Worm (Caenorhabditis elegans) whole organism, L2 larva: ENCODE measurements around the gene col-96.
A peak's percentile ranks its signal among the peaks of the same experiment; 100 is the strongest.

Experiments used
- C34F6.9 ChIP-seq: fragments of 150-350 bp; optimal IDR thresholded peaks from 2 replicates; lab custom pipeline; 2014; ENCODE audit warnings: missing biosample characterization, missing genetic modification characterization
- F13H6.1 ChIP-seq: sonication (generic microtip); optimal IDR thresholded peaks from 2 replicates; lab custom pipeline; 2016; ENCODE audit warnings: missing genetic modification characterization, missing compliant biosample characterization
- Y55F3AM.14 ChIP-seq: fragments of 200-800 bp; sonication (Bioruptor generic); optimal IDR thresholded peaks from 2 replicates; lab custom pipeline; 2018; ENCODE audit warnings: mild to moderate bottlenecking, missing genetic modification characterization, missing compliant biosample characterization
- aly-2 ChIP-seq: fragments of 150-350 bp; optimal IDR thresholded peaks from 2 replicates; lab custom pipeline; 2014; ENCODE audit warnings: missing biosample characterization, missing genetic modification characterization
- blmp-1 ChIP-seq: sonication (generic microtip); optimal IDR thresholded peaks from 2 replicates; lab custom pipeline; 2017; ENCODE audit warnings: missing genetic modification characterization, mild to moderate bottlenecking, missing compliant biosample characterization, antibody characterized with exemption, moderate library complexity; ENCODE audit not compliant: insufficient read depth
- ceh-16 ChIP-seq: fragments of 150-350 bp; optimal IDR thresholded peaks from 2 replicates; lab custom pipeline; 2014; ENCODE audit warnings: missing biosample characterization, missing genetic modification characterization
- crh-2 ChIP-seq: sonication (generic microtip); optimal IDR thresholded peaks from 2 replicates; lab custom pipeline; 2017; ENCODE audit warnings: missing biosample characterization, missing genetic modification characterization
- egl-27 ChIP-seq: sonication (generic microtip); optimal IDR thresholded peaks from 3 replicates; lab custom pipeline; 2017; ENCODE audit warnings: missing biosample characterization, missing genetic modification reagents, missing genetic modification characterization
- elt-3 ChIP-seq: sonication (generic microtip); optimal IDR thresholded peaks from 2 replicates; lab custom pipeline; 2017; ENCODE audit warnings: missing biosample characterization, missing genetic modification characterization
- fos-1 ChIP-seq: fragments of 150-350 bp; optimal IDR thresholded peaks from 2 replicates; lab custom pipeline; 2014; ENCODE audit warnings: missing biosample characterization, missing genetic modification characterization
- gmeb-1 ChIP-seq: fragments of 150-350 bp; optimal IDR thresholded peaks from 2 replicates; lab custom pipeline; 2014; ENCODE audit warnings: missing biosample characterization, missing genetic modification characterization
- lin-11 ChIP-seq: fragments of 150-350 bp; sonication (generic microtip); optimal IDR thresholded peaks from 2 replicates; lab custom pipeline; 2014; ENCODE audit warnings: missing biosample characterization, missing genetic modification characterization, inconsistent platforms, mixed read lengths
- lin-13 ChIP-seq: fragments of 150-350 bp; optimal IDR thresholded peaks from 2 replicates; lab custom pipeline; 2014; ENCODE audit warnings: missing biosample characterization, missing genetic modification reagents, missing genetic modification characterization
- lsy-2 ChIP-seq, 2 experiments: fragments of 150-350 bp in 1 of 2; sonication (generic microtip) in 1 of 2; optimal IDR thresholded peaks; 2 replicates each; lab custom pipeline; 2014 to 2017; ENCODE audit warnings: missing biosample characterization in 2 of 2, missing genetic modification characterization in 2 of 2
- mab-5 ChIP-seq: fragments of 150-350 bp; optimal IDR thresholded peaks from 2 replicates; lab custom pipeline; 2014; ENCODE audit warnings: missing biosample characterization, missing genetic modification characterization
- mbf-1 ChIP-seq: sonication (generic microtip); optimal IDR thresholded peaks from 2 replicates; lab custom pipeline; 2017; ENCODE audit warnings: missing biosample characterization, missing genetic modification characterization
- mdl-1 ChIP-seq, 2 experiments: fragments of 150-350 bp in 1 of 2; sonication (generic microtip) in 1 of 2; optimal IDR thresholded peaks; 2 replicates each; lab custom pipeline; 2017; ENCODE audit warnings: missing biosample characterization in 2 of 2, missing genetic modification characterization in 2 of 2
- nhr-10 ChIP-seq: sonication (generic microtip); optimal IDR thresholded peaks from 2 replicates; lab custom pipeline; 2017; ENCODE audit warnings: missing biosample characterization, missing genetic modification characterization
- nhr-11 ChIP-seq: fragments of 150-350 bp; optimal IDR thresholded peaks from 2 replicates; lab custom pipeline; 2014; ENCODE audit warnings: missing biosample characterization, missing genetic modification characterization
- nhr-129 ChIP-seq: fragments of 150-350 bp; optimal IDR thresholded peaks from 2 replicates; lab custom pipeline; 2014; ENCODE audit warnings: missing biosample characterization, missing genetic modification characterization
- nhr-23 ChIP-seq: fragments of 150-350 bp; optimal IDR thresholded peaks from 2 replicates; lab custom pipeline; 2014; ENCODE audit warnings: missing biosample characterization, missing genetic modification reagents, missing genetic modification characterization
- nhr-25 ChIP-seq: fragments of 150-350 bp; sonication (generic microtip); optimal IDR thresholded peaks from 3 replicates; lab custom pipeline; 2014; ENCODE audit warnings: missing biosample characterization, missing genetic modification characterization
- nhr-6 ChIP-seq: fragments of 150-350 bp; optimal IDR thresholded peaks from 2 replicates; lab custom pipeline; 2014; ENCODE audit warnings: missing biosample characterization, missing genetic modification characterization
- nhr-77 ChIP-seq: fragments of 150-350 bp; optimal IDR thresholded peaks from 2 replicates; lab custom pipeline; 2014; ENCODE audit warnings: missing biosample characterization, missing genetic modification characterization
- peb-1 ChIP-seq: fragments of 150-350 bp; optimal IDR thresholded peaks from 2 replicates; lab custom pipeline; 2014; ENCODE audit warnings: missing biosample characterization, missing genetic modification characterization
- sem-4 ChIP-seq: fragments of 150-350 bp; optimal IDR thresholded peaks from 2 replicates; lab custom pipeline; 2014; ENCODE audit warnings: missing biosample characterization, missing genetic modification reagents, missing genetic modification characterization
- skn-1 ChIP-seq: sonication (generic microtip); optimal IDR thresholded peaks from 2 replicates; lab custom pipeline; 2017; ENCODE audit warnings: missing biosample characterization, missing genetic modification characterization
- sma-3 ChIP-seq: sonication (generic microtip); optimal IDR thresholded peaks from 2 replicates; lab custom pipeline; 2016; ENCODE audit warnings: missing genetic modification reagents, missing genetic modification characterization, missing compliant biosample characterization
- snpc-4 ChIP-seq: fragments of 150-350 bp; optimal IDR thresholded peaks from 2 replicates; lab custom pipeline; 2014; ENCODE audit warnings: missing biosample characterization, missing genetic modification characterization
- unc-39 ChIP-seq: fragments of 150-350 bp; optimal IDR thresholded peaks from 2 replicates; lab custom pipeline; 2014; ENCODE audit warnings: missing biosample characterization, missing genetic modification characterization
- unc-55 ChIP-seq: fragments of 150-350 bp; sonication (generic microtip); optimal IDR thresholded peaks from 3 replicates; lab custom pipeline; 2014; ENCODE audit warnings: missing biosample characterization, missing genetic modification reagents, missing genetic modification characterization
- zag-1 ChIP-seq: fragments of 150-350 bp; optimal IDR thresholded peaks from 2 replicates; lab custom pipeline; 2014; ENCODE audit warnings: missing biosample characterization, missing genetic modification characterization
- ztf-1 ChIP-seq: fragments of 200-800 bp; sonication (Bioruptor generic); conservative IDR thresholded peaks from 2 replicates; pipeline ENCODE4 v1.3.6; 2022; ENCODE audit warnings: missing genetic modification characterization, missing compliant biosample characterization
- ztf-11 ChIP-seq: sonication (generic microtip); optimal IDR thresholded peaks from 2 replicates; lab custom pipeline; 2017; ENCODE audit warnings: missing biosample characterization, missing genetic modification characterization

The col-96 gene

ce11 chrIII:11719400-11719875 is 12.9 kb upstream of the col-96 start, which contains the start of the genes elb-1 and Y41C4A.11:
Gene elb-1, minus strand, starts transcription at chrIII:11719450.
Gene Y41C4A.11, plus strand, starts transcription at chrIII:11719860.
- TF ChIP-seq skn-1 (tag; lab: Kevin White, UChicago) (no peak), nhr-129 (tag; lab: Kevin White, UChicago) (peak; percentile 56), lin-13 (GFP tag; lab: Kevin White, UChicago) (peak; percentile 45), nhr-23 (tag; lab: Kevin White, UChicago) (no peak), ceh-16 (tag; lab: Kevin White, UChicago) (no peak), snpc-4 (tag; lab: Kevin White, UChicago) (no peak), mab-5 (peak; percentile 49), fos-1 (tag; lab: Kevin White, UChicago) (peak; percentile 26), sem-4 (tag; lab: Kevin White, UChicago) (peak; percentile 65), ztf-1 (GFP tag; lab: Robert Waterston, UW) (no peak), blmp-1 (tag; lab: Kevin White, UChicago) (no peak), nhr-77 (tag; lab: Kevin White, UChicago) (no peak), lin-11 (tag; lab: Kevin White, UChicago) (peak; percentile 40), unc-55 (GFP tag; lab: Kevin White, UChicago) (peak; percentile 78), lsy-2 (tag; optimal IDR thresholded peaks at IDR 0.05; lab: Kevin White, UChicago) (peak; percentile 21 to 78), elt-3 (tag; lab: Kevin White, UChicago) (no peak), nhr-6 (tag; lab: Kevin White, UChicago) (no peak), aly-2 (tag; lab: Kevin White, UChicago) (no peak), F13H6.1 (peak; percentile 76), nhr-25 (peak; percentile 45), C34F6.9 (tag; lab: Kevin White, UChicago) (peak; percentile 55), mdl-1 (tag; optimal IDR thresholded peaks at IDR 0.05; lab: Kevin White, UChicago) (no peak), gmeb-1 (tag; lab: Kevin White, UChicago) (peak; percentile 99), crh-2 (tag; lab: Kevin White, UChicago) (peak; percentile 63), nhr-11 (no peak), unc-39 (tag; lab: Kevin White, UChicago) (no peak), ztf-11 (tag; lab: Kevin White, UChicago) (no peak), egl-27 (peak; percentile 33), sma-3 (peak; percentile 64)

- TF ChIP-seq peb-1 (tag; lab: Kevin White, UChicago) = no peak
- no peak for TF ChIP-seq nhr-11
- no peak for TF ChIP-seq nhr-23 (tag; lab: Kevin White, UChicago)
- TF ChIP-seq elt-3 (tag; lab: Kevin White, UChicago) = no peak
- no peak for TF ChIP-seq crh-2 (tag; lab: Kevin White, UChicago)
- no peak for TF ChIP-seq zag-1 (tag; lab: Kevin White, UChicago)
- no peak for TF ChIP-seq snpc-4 (tag; lab: Kevin White, UChicago)
- TF ChIP-seq Y55F3AM.14 (GFP tag; lab: Kevin White, UChicago) = no peak
- TF ChIP-seq egl-27 = no peak
Observed at ce11 chrIII:11718548-11718947, 12.0 kb upstream of the col-96 start, which contains the start of gene Y41C4A.9. Gene Y41C4A.9, minus strand, starts transcription at chrIII:11718645.

- TF ChIP-seq peb-1 (tag; lab: Kevin White, UChicago) (no peak), mbf-1 (tag; lab: Kevin White, UChicago) (no peak)
Observed at ce11 chrIII:11708722-11709121, 2.2 kb upstream of the col-96 start, which contains the start of gene Y41C4A.8. Gene Y41C4A.8, minus strand, starts transcription at chrIII:11708822.

ce11 chrIII:11705930-11706329 is 635 bp downstream of the col-96 start:
- TF ChIP-seq ceh-16 (tag; lab: Kevin White, UChicago) = no peak
- TF ChIP-seq nhr-6 (tag; lab: Kevin White, UChicago) = no peak
- TF ChIP-seq nhr-77 (tag; lab: Kevin White, UChicago) = no peak
- no peak for TF ChIP-seq nhr-10 (tag; lab: Kevin White, UChicago)
- TF ChIP-seq nhr-11 = no peak
- TF ChIP-seq, all 48 proteins: peak for 0
